Fruit fly (Drosophila melanogaster) whole organism, embryonic: ENCODE data around the gene cher.
A peak's percentile ranks its signal among the peaks of the same experiment; 100 is the strongest.

Experiments used
- Atf6 ChIP-seq: fragments of 200-800 bp; sonication (Bioruptor generic); IDR thresholded peaks from 2 replicates; pipeline ENCODE4 v1.3.6; 2022; ENCODE audit warnings: missing biosample characterization, missing genetic modification characterization
- CG10543 ChIP-seq: fragments of 200-800 bp; sonication (Bioruptor generic); optimal IDR thresholded peaks from 3 replicates; lab custom pipeline; 2017; ENCODE audit warnings: missing biosample characterization, mild to moderate bottlenecking, missing genetic modification characterization, moderate library complexity
- CG11560 ChIP-seq: fragments of 200-800 bp; sonication (Bioruptor generic); IDR thresholded peaks from 3 replicates; pipeline ENCODE4 v1.3.6; 2022; ENCODE audit warnings: missing biosample characterization, missing genetic modification characterization
- CG12071 ChIP-seq: fragments of 200-800 bp; sonication (Bioruptor generic); optimal IDR thresholded peaks from 3 replicates; lab custom pipeline; 2018; ENCODE audit warnings: missing biosample characterization, mild to moderate bottlenecking, missing genetic modification characterization
- CG12942 ChIP-seq: fragments of 200-800 bp; sonication (Bioruptor generic); optimal IDR thresholded peaks from 3 replicates; lab custom pipeline; 2016; ENCODE audit warnings: missing biosample characterization, missing genetic modification characterization
- CG13624 ChIP-seq: fragments of 200-800 bp; sonication (Bioruptor generic); optimal IDR thresholded peaks from 2 replicates; lab custom pipeline; 2016; ENCODE audit warnings: missing biosample characterization, missing genetic modification characterization
- CG16813 ChIP-seq: fragments of 200-800 bp; sonication (Bioruptor generic); IDR thresholded peaks from 3 replicates; pipeline ENCODE4 v1.3.6; 2022; ENCODE audit warnings: missing biosample characterization, missing genetic modification characterization; ENCODE audit not compliant: partially characterized antibody
- CG17612 ChIP-seq: fragments of 200-800 bp; sonication (Bioruptor generic); IDR thresholded peaks from 2 replicates; pipeline ENCODE4 v1.3.6; 2022; ENCODE audit warnings: missing biosample characterization, missing genetic modification characterization
- CG33557 ChIP-seq: fragments of 200-800 bp; sonication (Bioruptor generic); optimal IDR thresholded peaks from 2 replicates; lab custom pipeline; 2019; ENCODE audit warnings: missing biosample characterization, mild to moderate bottlenecking, missing genetic modification characterization, moderate library complexity
- CG34422 ChIP-seq: fragments of 200-800 bp; sonication (Bioruptor generic); IDR thresholded peaks from 3 replicates; pipeline ENCODE4 v1.3.6; 2022; ENCODE audit warnings: missing biosample characterization, missing genetic modification characterization
- CG3995 ChIP-seq: fragments of 200-800 bp; sonication (Bioruptor generic); optimal IDR thresholded peaks from 3 replicates; lab custom pipeline; 2016; ENCODE audit warnings: missing biosample characterization, missing genetic modification characterization
- CG5180 ChIP-seq: fragments of 200-800 bp; sonication (Bioruptor generic); optimal IDR thresholded peaks from 3 replicates; lab custom pipeline; 2017; ENCODE audit warnings: missing biosample characterization, missing genetic modification characterization, mild to moderate bottlenecking, moderate library complexity, missing genetic modification reagents
- CG6689 ChIP-seq: fragments of 200-800 bp; sonication (Bioruptor generic); IDR thresholded peaks from 2 replicates; pipeline ENCODE4 v1.3.6; 2022; ENCODE audit warnings: missing biosample characterization, missing genetic modification characterization
- CG7786 ChIP-seq: fragments of 200-800 bp; sonication (Bioruptor generic); optimal IDR thresholded peaks from 2 replicates; lab custom pipeline; 2016; ENCODE audit warnings: missing biosample characterization, missing genetic modification characterization
- CG7987 ChIP-seq: fragments of 200-800 bp; sonication (Bioruptor generic); optimal IDR thresholded peaks from 2 replicates; lab custom pipeline; 2018; ENCODE audit warnings: missing biosample characterization, mild to moderate bottlenecking, missing genetic modification characterization, moderate library complexity
- CG8089 ChIP-seq: fragments of 200-800 bp; sonication (Bioruptor generic); optimal IDR thresholded peaks from 3 replicates; lab custom pipeline; 2016; ENCODE audit warnings: missing biosample characterization, missing genetic modification characterization
- CTCF ChIP-seq: fragments of 200-800 bp; sonication (Bioruptor generic); optimal IDR thresholded peaks from 2 replicates; lab custom pipeline; 2017; ENCODE audit warnings: missing biosample characterization, mild to moderate bottlenecking, missing genetic modification characterization, moderate library complexity
- D ChIP-seq, 2 experiments: fragments of 200-800 bp in 1 of 2; fragments of >200 bp in 1 of 2; sonication (Bioruptor generic) in 1 of 2; optimal IDR thresholded peaks; 2 replicates in 1 of 2; 3 replicates in 1 of 2; lab custom pipeline; 2017; ENCODE audit warnings: mild to moderate bottlenecking in 1 of 2, missing biosample characterization in 1 of 2, missing genetic modification characterization in 1 of 2, missing genetic modification reagents in 1 of 2
- D19A ChIP-seq: fragments of 200-800 bp; optimal IDR thresholded peaks from 3 replicates; lab custom pipeline; 2019; ENCODE audit warnings: missing biosample characterization, mild to moderate bottlenecking, missing genetic modification characterization, moderate library complexity
- Dek ChIP-seq: fragments of 200-800 bp; sonication (Bioruptor generic); optimal IDR thresholded peaks from 3 replicates; lab custom pipeline; 2019; ENCODE audit warnings: missing biosample characterization, mild to moderate bottlenecking, missing genetic modification characterization, moderate library complexity
- E2f2 ChIP-seq: fragments of 200-800 bp; sonication (Bioruptor generic); IDR thresholded peaks from 2 replicates; pipeline ENCODE4 v1.3.6; 2022; ENCODE audit warnings: missing biosample characterization, missing genetic modification characterization
- HmgD ChIP-seq: fragments of 200-800 bp; sonication (Bioruptor generic); optimal IDR thresholded peaks from 3 replicates; lab custom pipeline; 2016; ENCODE audit warnings: missing biosample characterization, missing genetic modification characterization
- Meics ChIP-seq: fragments of 200-800 bp; sonication (Bioruptor generic); optimal IDR thresholded peaks from 2 replicates; lab custom pipeline; 2017; ENCODE audit warnings: missing biosample characterization, mild to moderate bottlenecking, missing genetic modification characterization
- NFAT ChIP-seq: fragments of 200-800 bp; sonication (Bioruptor generic); IDR thresholded peaks from 2 replicates; pipeline ENCODE4 v1.3.6; 2022; ENCODE audit warnings: missing biosample characterization, missing genetic modification characterization
- Sox102F ChIP-seq: fragments of 200-800 bp; sonication (Bioruptor generic); optimal IDR thresholded peaks from 2 replicates; lab custom pipeline; 2018; ENCODE audit warnings: missing biosample characterization, mild to moderate bottlenecking, missing genetic modification characterization, moderate library complexity
- Usf ChIP-seq: fragments of 200-800 bp; sonication (Bioruptor generic); optimal IDR thresholded peaks from 2 replicates; lab custom pipeline; 2017; ENCODE audit warnings: missing genotype, missing biosample characterization, missing genetic modification characterization
- YL-1 ChIP-seq: fragments of 200-800 bp; sonication (Bioruptor generic); optimal IDR thresholded peaks from 3 replicates; lab custom pipeline; 2017; ENCODE audit warnings: missing biosample characterization, mild to moderate bottlenecking, missing genetic modification characterization
- ac ChIP-seq: fragments of 200-800 bp; sonication (Bioruptor generic); optimal IDR thresholded peaks from 3 replicates; lab custom pipeline; 2017; ENCODE audit warnings: missing biosample characterization, mild to moderate bottlenecking, missing genetic modification characterization
- amos ChIP-seq: fragments of 200-800 bp; sonication (Bioruptor generic); IDR thresholded peaks from 2 replicates; pipeline ENCODE4 v1.3.6; 2022; ENCODE audit warnings: missing biosample characterization, missing genetic modification characterization; ENCODE audit not compliant: partially characterized antibody
- bbx ChIP-seq: fragments of 200-800 bp; sonication (Bioruptor generic); IDR thresholded peaks from 2 replicates; pipeline ENCODE4 v1.3.6; 2022; ENCODE audit warnings: missing biosample characterization, missing genetic modification characterization; ENCODE audit not compliant: partially characterized antibody
- br ChIP-seq: fragments of >200 bp; optimal IDR thresholded peaks from 2 replicates; lab custom pipeline; 2017
- btn ChIP-seq: fragments of 200-800 bp; sonication (Bioruptor generic); optimal IDR thresholded peaks from 2 replicates; lab custom pipeline; 2016; ENCODE audit warnings: missing biosample characterization, missing genetic modification characterization
- cg ChIP-seq: fragments of 200-800 bp; sonication (Bioruptor generic); optimal IDR thresholded peaks from 3 replicates; lab custom pipeline; 2019; ENCODE audit warnings: missing biosample characterization, mild to moderate bottlenecking, missing genetic modification characterization, moderate library complexity
- danr ChIP-seq: fragments of 200-800 bp; sonication (Bioruptor generic); IDR thresholded peaks from 2 replicates; pipeline ENCODE4 v1.3.6; 2022; ENCODE audit warnings: missing biosample characterization, missing genetic modification characterization
- exex ChIP-seq: fragments of 200-800 bp; sonication (Bioruptor generic); optimal IDR thresholded peaks from 4 replicates; lab custom pipeline; 2018; ENCODE audit warnings: missing biosample characterization, mild to moderate bottlenecking, missing genetic modification characterization, moderate library complexity
- gcm ChIP-seq: fragments of 200-800 bp; sonication (Bioruptor generic); optimal IDR thresholded peaks from 2 replicates; lab custom pipeline; 2019; ENCODE audit warnings: missing biosample characterization, mild to moderate bottlenecking, missing genetic modification characterization, moderate library complexity
- insv ChIP-seq, 2 experiments: fragments of 200-800 bp; sonication (Bioruptor generic); optimal IDR thresholded peaks; 3 replicates each; lab custom pipeline; 2016 to 2018; ENCODE audit warnings: missing biosample characterization in 2 of 2, missing genetic modification characterization in 2 of 2
- jing ChIP-seq: fragments of 200-800 bp; sonication (Bioruptor generic); optimal IDR thresholded peaks from 2 replicates; lab custom pipeline; 2018; ENCODE audit warnings: missing biosample characterization, mild to moderate bottlenecking, missing genetic modification characterization
- kay ChIP-seq: fragments of 200-800 bp; sonication (Bioruptor generic); optimal IDR thresholded peaks from 2 replicates; lab custom pipeline; 2016; ENCODE audit warnings: missing biosample characterization, missing genetic modification characterization
- klu ChIP-seq: fragments of 200-800 bp; sonication (Bioruptor generic); IDR thresholded peaks from 2 replicates; pipeline ENCODE4 v1.3.6; 2022; ENCODE audit warnings: missing biosample characterization, missing genetic modification characterization
- kni ChIP-seq: fragments of 200-800 bp; sonication (Bioruptor generic); optimal IDR thresholded peaks from 3 replicates; lab custom pipeline; 2017; ENCODE audit warnings: mild to moderate bottlenecking, missing biosample characterization, missing genetic modification reagents, missing genetic modification characterization
- nerfin-2 ChIP-seq: fragments of 200-800 bp; sonication (Bioruptor generic); IDR thresholded peaks from 2 replicates; pipeline ENCODE4 v1.3.6; 2022; ENCODE audit warnings: missing biosample characterization, missing genetic modification characterization; ENCODE audit not compliant: partially characterized antibody
- oc ChIP-seq: fragments of 200-800 bp; sonication (Bioruptor generic); optimal IDR thresholded peaks from 2 replicates; lab custom pipeline; 2018; ENCODE audit warnings: missing biosample characterization, mild to moderate bottlenecking, missing genetic modification characterization, moderate library complexity
- ranshi ChIP-seq: fragments of 200-800 bp; sonication (Bioruptor generic); IDR thresholded peaks from 2 replicates; pipeline ENCODE4 v1.3.6; 2022; ENCODE audit warnings: missing biosample characterization, missing genetic modification characterization
- sens-2 ChIP-seq: fragments of 200-800 bp; sonication (Bioruptor generic); IDR thresholded peaks from 2 replicates; pipeline ENCODE4 v1.3.6; 2022; ENCODE audit warnings: missing biosample characterization, missing genetic modification characterization
- stc ChIP-seq: fragments of 200-800 bp; sonication (Bioruptor generic); IDR thresholded peaks from 2 replicates; pipeline ENCODE4 v1.3.6; 2022; ENCODE audit warnings: missing biosample characterization, missing genetic modification characterization
- tap ChIP-seq: fragments of 200-800 bp; optimal IDR thresholded peaks from 3 replicates; lab custom pipeline; 2019; ENCODE audit warnings: missing biosample characterization, mild to moderate bottlenecking, missing genetic modification characterization, moderate library complexity
- tin ChIP-seq: fragments of 200-800 bp; sonication (Bioruptor generic); optimal IDR thresholded peaks from 3 replicates; lab custom pipeline; 2016; ENCODE audit warnings: missing biosample characterization, missing genetic modification characterization
- tio ChIP-seq: fragments of 200-800 bp; sonication (Bioruptor generic); optimal IDR thresholded peaks from 2 replicates; lab custom pipeline; 2017; ENCODE audit warnings: missing biosample characterization, missing genetic modification characterization, inconsistent platforms
- vfl ChIP-seq: fragments of 200-800 bp; sonication (Bioruptor generic); optimal IDR thresholded peaks from 2 replicates; lab custom pipeline; 2016; ENCODE audit warnings: missing biosample characterization, missing genetic modification characterization
- vvl ChIP-seq: fragments of 200-800 bp; sonication (Bioruptor generic); IDR thresholded peaks from 2 replicates; pipeline ENCODE4 v1.3.6; 2022; ENCODE audit warnings: missing biosample characterization, missing genetic modification characterization
- z ChIP-seq: fragments of 200-800 bp; sonication (Bioruptor generic); IDR thresholded peaks from 3 replicates; pipeline ENCODE4 v1.3.6; 2022; ENCODE audit warnings: missing biosample characterization, missing genetic modification characterization

Gene cher

dm6 chr3R:17060244-17060664 lies 64.9 kb downstream of the cher start (continued):
- no peak for TF ChIP-seq CG3995 (GFP tag; lab: Kevin White, UChicago)
- no peak for TF ChIP-seq NFAT (GFP tag; lab: Robert Waterston, UW)
- 0 out of 3 replicates have a peak, but pooled peaks have one; percentile 28 for TF ChIP-seq CG34422 (GFP tag; lab: Robert Waterston, UW)
- no peak for TF ChIP-seq CG17612 (GFP tag; lab: Robert Waterston, UW)
- no peak for TF ChIP-seq stc (GFP tag; lab: Robert Waterston, UW)
- peak; percentile 33 for TF ChIP-seq D19A (tag; lab: Kevin White, UChicago)
- TF ChIP-seq insv (GFP tag; optimal IDR thresholded peaks at IDR 0.05; lab: Kevin White, UChicago): no peak
- peak; percentile 33 for TF ChIP-seq tin (GFP tag; lab: Kevin White, UChicago)
- TF ChIP-seq Dek (tag; lab: Kevin White, UChicago): peak; percentile 19
- no peak for TF ChIP-seq bbx (GFP tag; lab: Robert Waterston, UW)
- TF ChIP-seq HmgD (GFP tag; lab: Kevin White, UChicago): no peak
- no peak for TF ChIP-seq tap
- TF ChIP-seq Usf (GFP tag; lab: Kevin White, UChicago): peak; percentile 35
- TF ChIP-seq jing (GFP tag; lab: Kevin White, UChicago): no peak
- no peak for TF ChIP-seq amos (GFP tag; lab: Robert Waterston, UW)
- no peak for TF ChIP-seq danr
- no peak for TF ChIP-seq exex (tag; lab: Kevin White, UChicago)
- TF ChIP-seq E2f2 (GFP tag; lab: Robert Waterston, UW): no peak
- TF ChIP-seq sens-2 (GFP tag; lab: Robert Waterston, UW): no peak
- TF ChIP-seq nerfin-2 (GFP tag; lab: Robert Waterston, UW): no peak
- TF ChIP-seq kay (GFP tag; lab: Kevin White, UChicago): no peak
- peak; percentile 20 for TF ChIP-seq CG33557 (GFP tag; lab: Kevin White, UChicago)
- peak; percentile 30 for TF ChIP-seq CG12942
- 0 out of 2 replicates have a peak, but pooled peaks have one; percentile 44 for TF ChIP-seq CG6689 (GFP tag; lab: Robert Waterston, UW)
- no peak for TF ChIP-seq cg
- peak; percentile 15 for TF ChIP-seq CG5180 (GFP tag; lab: Kevin White, UChicago)
- TF ChIP-seq CG10543 (GFP tag; lab: Kevin White, UChicago): no peak
- TF ChIP-seq Meics: peak; percentile 57
- no peak for TF ChIP-seq Atf6
- TF ChIP-seq CG16813 (GFP tag; lab: Robert Waterston, UW): no peak
- no peak for TF ChIP-seq CG11560 (tag; lab: Robert Waterston, UW)
- TF ChIP-seq br: no peak
- TF ChIP-seq tio: peak; percentile 69
- no peak for TF ChIP-seq CG7987 (GFP tag; lab: Kevin White, UChicago)
- TF ChIP-seq CG12071 (GFP tag; lab: Kevin White, UChicago): no peak
- no peak for TF ChIP-seq CTCF (GFP tag; lab: Kevin White, UChicago)
- no peak for TF ChIP-seq z (GFP tag; lab: Robert Waterston, UW)
- no peak for TF ChIP-seq CG13624 (GFP tag; lab: Kevin White, UChicago)
- no peak for TF ChIP-seq YL-1 (GFP tag; lab: Kevin White, UChicago)
- TF ChIP-seq btn (GFP tag; lab: Kevin White, UChicago): no peak
- no peak for TF ChIP-seq kni (GFP tag; lab: Kevin White, UChicago)
- no peak for TF ChIP-seq vfl (GFP tag; lab: Kevin White, UChicago)
- TF ChIP-seq D (optimal IDR thresholded peaks at IDR 0.05; lab: Kevin White, UChicago): no peak
- TF ChIP-seq D (GFP tag; optimal IDR thresholded peaks at IDR 0.05; lab: Kevin White, UChicago): peak; percentile 44
- TF ChIP-seq oc (tag; lab: Kevin White, UChicago): no peak
- TF ChIP-seq CG7786 (GFP tag; lab: Kevin White, UChicago): peak; percentile 19
- TF ChIP-seq gcm: peak; percentile 7
- no peak for TF ChIP-seq CG8089 (GFP tag; lab: Kevin White, UChicago)
- no peak for TF ChIP-seq vvl
- TF ChIP-seq ac: no peak
- TF ChIP-seq klu: no peak
- peak; percentile 69 for TF ChIP-seq Sox102F (GFP tag; lab: Kevin White, UChicago)
- peak; percentile 24; the same call in 1 of the 2 replicates for TF ChIP-seq ranshi (GFP tag; lab: Robert Waterston, UW)
